Fruit fly (Drosophila melanogaster): Measurements from ENCODE around the gene CG14304.

The CG14304 gene

DNA sequence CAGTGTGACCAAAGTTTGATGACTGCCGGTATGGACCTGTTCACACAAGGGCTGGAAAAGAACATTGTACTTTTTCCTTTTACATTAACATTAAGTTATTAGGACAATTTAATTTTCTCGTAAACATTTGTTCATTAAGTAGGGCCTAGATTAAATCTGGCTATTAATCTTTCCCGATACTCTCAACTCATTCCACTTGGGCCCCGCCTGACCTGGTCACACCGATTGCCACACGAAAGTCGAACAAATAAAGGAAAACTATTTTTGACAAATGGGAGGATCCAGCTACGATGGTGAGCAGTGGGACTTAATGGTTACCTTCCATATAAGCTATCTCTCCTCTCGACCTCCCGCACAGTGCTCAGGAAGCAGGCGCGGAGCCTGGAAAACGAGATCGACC, 42.4 kb upstream of the CG14304 start, which contains the start of the genes Cpsf73 and Gos28 (continued):
- TF ChIP-seq prd (optimal IDR thresholded peaks at IDR 0.05) (no peak), prd (GFP tag; IDR thresholded peaks at IDR 0.05) (peak; percentile 25; the same call in 1 of the 3 replicates), esg (GFP tag; conservative IDR thresholded peaks at IDR 0.05) (no peak), hb (GFP tag; IDR thresholded peaks at IDR 0.05; ENCODE audit: partially characterized antibody) (no peak), pros (GFP tag; optimal IDR thresholded peaks at IDR 0.05) (no peak), sc (optimal IDR thresholded peaks at IDR 0.05) (no peak), sc (GFP tag; optimal IDR thresholded peaks at IDR 0.05) (no peak), fd3F (GFP tag; optimal IDR thresholded peaks at IDR 0.05) (no peak), CG12104 (GFP tag; optimal IDR thresholded peaks at IDR 0.05) (no peak), CG2889 (GFP tag; IDR thresholded peaks at IDR 0.05) (no peak), ssp (GFP tag; IDR thresholded peaks at IDR 0.05) (peak; percentile 84), insv (GFP tag; optimal IDR thresholded peaks at IDR 0.05) (no peak), CG8765 (GFP tag; IDR thresholded peaks at IDR 0.05) (no peak), CG12236 (GFP tag; optimal IDR thresholded peaks at IDR 0.05) (no peak), C15 (GFP tag; IDR thresholded peaks at IDR 0.05) (no peak), tll (GFP tag; optimal IDR thresholded peaks at IDR 0.05) (peak in 1 of 2 experiments; percentile 74), psq (GFP tag; optimal IDR thresholded peaks at IDR 0.05) (no peak), chif (GFP tag; optimal IDR thresholded peaks at IDR 0.05) (peak in 1 of 2 experiments; percentile 42), CG6175 (GFP tag; IDR thresholded peaks at IDR 0.05) (no peak), CG7745 (tag; optimal IDR thresholded peaks at IDR 0.05) (no peak), Aef1 (GFP tag; IDR thresholded peaks at IDR 0.05) (no peak), TFAM (GFP tag; optimal IDR thresholded peaks at IDR 0.05) (no peak), Sox102F (GFP tag; optimal IDR thresholded peaks at IDR 0.05) (no peak), CG18262 (tag; optimal IDR thresholded peaks at IDR 0.05) (no peak), dmrt99B (tag; optimal IDR thresholded peaks at IDR 0.05) (no peak), CG4854 (GFP tag; optimal IDR thresholded peaks at IDR 0.05) (no peak), odd (GFP tag; optimal IDR thresholded peaks at IDR 0.05) (no peak), pho (GFP tag; optimal IDR thresholded peaks at IDR 0.05) (peak; percentile 15), br (optimal IDR thresholded peaks at IDR 0.05) (no peak), scrt (GFP tag; optimal IDR thresholded peaks at IDR 0.05) (peak; percentile 24), CG1603 (tag; optimal IDR thresholded peaks at IDR 0.05) (peak; percentile 83), ERR (GFP tag; optimal IDR thresholded peaks at IDR 0.05) (peak; percentile 4), chinmo (GFP tag; IDR thresholded peaks at IDR 0.05; ENCODE audit: partially characterized antibody) (no peak), Dbx (GFP tag; IDR thresholded peaks at IDR 0.05) (no peak), BtbVII (GFP tag; optimal IDR thresholded peaks at IDR 0.05) (no peak), CG14050 (GFP tag; IDR thresholded peaks at IDR 0.05) (no peak), sr (GFP tag; IDR thresholded peaks at IDR 0.05) (no peak), CG1792 (GFP tag; optimal IDR thresholded peaks at IDR 0.05) (no peak), gfzf (GFP tag; optimal IDR thresholded peaks at IDR 0.05) (peak; percentile 91), Fer3 (tag; optimal IDR thresholded peaks at IDR 0.05) (no peak), CG10147 (GFP tag; optimal IDR thresholded peaks at IDR 0.05) (peak; percentile 13), her (GFP tag; optimal IDR thresholded peaks at IDR 0.05) (no peak), NFAT (GFP tag; IDR thresholded peaks at IDR 0.05) (no peak), ftz-f1 (GFP tag; optimal IDR thresholded peaks at IDR 0.05) (no peak), CG15073 (GFP tag; optimal IDR thresholded peaks at IDR 0.05) (no peak), CG11085 (GFP tag; IDR thresholded peaks at IDR 0.05) (no peak), Dad (GFP tag; optimal IDR thresholded peaks at IDR 0.05) (no peak), CG7271 (tag; optimal IDR thresholded peaks at IDR 0.05) (peak; percentile 1), trh (GFP tag; optimal IDR thresholded peaks at IDR 0.05) (no peak), CG3995 (GFP tag; optimal IDR thresholded peaks at IDR 0.05) (no peak), jumu (GFP tag; optimal IDR thresholded peaks at IDR 0.05) (peak; percentile 50), Ada2b (GFP tag; IDR thresholded peaks at IDR 0.05) (no peak), CG14667 (GFP tag; IDR thresholded peaks at IDR 0.05) (no peak)
